Worm (Caenorhabditis elegans) whole organism, young adult: Measurements from ENCODE around the gene kqt-2.

Experiments
- C17E4.6 ChIP-seq: fragments of 200-800 bp; sonication (Bioruptor generic); IDR thresholded peaks from 2 replicates; pipeline ENCODE4 v1.3.6; 2022; ENCODE audit warnings: missing genetic modification reagents, missing genetic modification characterization, missing compliant biosample characterization
- F22D6.2 ChIP-seq: sonication (generic microtip); optimal IDR thresholded peaks from 2 replicates; lab custom pipeline; 2016; ENCODE audit warnings: mild to moderate bottlenecking, missing genetic modification characterization, missing compliant biosample characterization
- K12H6.12 ChIP-seq: fragments of 200-800 bp; sonication (Bioruptor generic); optimal IDR thresholded peaks from 2 replicates; lab custom pipeline; 2018; ENCODE audit warnings: mild to moderate bottlenecking, missing genetic modification characterization, missing compliant biosample characterization
- Y56A3A.18 ChIP-seq: fragments of 200-800 bp; sonication (Bioruptor generic); IDR thresholded peaks from 2 replicates; pipeline ENCODE4 v1.3.6; 2022; ENCODE audit warnings: missing genetic modification reagents, missing genetic modification characterization, missing compliant biosample characterization
- ama-1 ChIP-seq, 3 experiments: fragments of 150-350 bp in 1 of 3; sonication (generic microtip) in 2 of 3; optimal IDR thresholded peaks; 2 replicates each; lab custom pipeline; 2014 to 2018; ENCODE audit warnings: missing biosample characterization in 2 of 3, missing genetic modification characterization in 2 of 3, missing genetic modification reagents in 2 of 3
- athp-1 ChIP-seq: sonication (generic microtip); optimal IDR thresholded peaks from 2 replicates; lab custom pipeline; 2017; ENCODE audit warnings: mild to moderate bottlenecking, missing genetic modification characterization, missing compliant biosample characterization
- efl-1 ChIP-seq: fragments of 150-350 bp; optimal IDR thresholded peaks from 2 replicates; lab custom pipeline; 2014; ENCODE audit warnings: missing biosample characterization, missing genetic modification reagents, missing genetic modification characterization
- lin-35 ChIP-seq, 3 experiments: fragments of 150-350 bp in 2 of 3; sonication (generic microtip) in 1 of 3; optimal IDR thresholded peaks; 2 replicates each; lab custom pipeline; 2014 to 2018; ENCODE audit warnings: missing biosample characterization in 3 of 3, missing genetic modification characterization in 3 of 3, missing genetic modification reagents in 3 of 3
- mxl-1 ChIP-seq: sonication (generic microtip); optimal IDR thresholded peaks from 2 replicates; lab custom pipeline; 2016; ENCODE audit warnings: missing genetic modification characterization, missing compliant biosample characterization
- nfyb-1 ChIP-seq: fragments of 200-800 bp; sonication (Bioruptor generic); IDR thresholded peaks from 2 replicates; pipeline ENCODE4 v1.3.6; 2022; ENCODE audit warnings: missing genetic modification reagents, missing genetic modification characterization, missing compliant biosample characterization
- rpc-1 ChIP-seq, 2 experiments: fragments of 150-350 bp in 1 of 2; sonication (generic microtip) in 1 of 2; optimal IDR thresholded peaks; 2 replicates each; lab custom pipeline; 2014 to 2018; ENCODE audit warnings: missing biosample characterization in 1 of 2, missing genetic modification characterization in 1 of 2, missing genetic modification reagents in 1 of 2, missing genotype in 1 of 2
- snpc-4 ChIP-seq, 5 experiments: fragments of 150-350 bp in 1 of 5; sonication (generic microtip) in 4 of 5; optimal IDR thresholded peaks; 2 replicates each; lab custom pipeline; 2014 to 2018; ENCODE audit warnings: missing genetic modification characterization in 5 of 5, missing biosample characterization in 3 of 5, antibody characterized with exemption in 2 of 5, mild to moderate bottlenecking in 2 of 5, missing compliant biosample characterization in 2 of 5, missing genotype in 2 of 5, moderate library complexity in 2 of 5, missing genetic modification reagents in 1 of 5
- somi-1 ChIP-seq: fragments of 200-800 bp; sonication (Bioruptor generic); optimal IDR thresholded peaks from 2 replicates; lab custom pipeline; 2018; ENCODE audit warnings: mild to moderate bottlenecking, missing genetic modification characterization, missing compliant biosample characterization

DNA sequence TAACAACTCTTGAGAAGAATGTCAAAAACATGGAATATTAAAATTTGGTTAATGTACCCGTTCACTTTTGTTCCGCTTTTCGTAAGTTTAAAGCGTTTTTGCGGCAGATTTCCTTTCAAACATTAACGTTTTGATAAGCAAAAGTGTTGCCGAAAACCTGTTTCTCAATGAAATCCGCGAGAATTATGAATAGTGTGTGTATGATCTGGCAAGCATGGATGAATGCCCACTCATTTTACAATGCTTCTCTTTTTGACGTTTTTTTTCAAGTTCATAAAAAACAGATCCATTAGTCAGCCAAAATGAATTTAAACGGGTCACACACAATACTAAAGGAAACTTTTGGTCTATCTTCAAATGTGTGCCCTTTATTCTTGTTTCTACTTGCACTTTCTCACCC, 37.8 kb upstream of the kqt-2 start:
- TF ChIP-seq rpc-1 (optimal IDR thresholded peaks at IDR 0.05; lab: Kevin White, UChicago): no peak
- TF ChIP-seq rpc-1 (tag; optimal IDR thresholded peaks at IDR 0.05; lab: Kevin White, UChicago): no peak
- TF ChIP-seq ama-1 (optimal IDR thresholded peaks at IDR 0.05; lab: Kevin White, UChicago): no peak
- TF ChIP-seq ama-1 (GFP tag; optimal IDR thresholded peaks at IDR 0.05; lab: Kevin White, UChicago): no peak
- no peak for TF ChIP-seq F22D6.2 (tag; lab: Kevin White, UChicago)
- TF ChIP-seq efl-1: no peak
- TF ChIP-seq athp-1 (tag; lab: Kevin White, UChicago): no peak
- no peak for TF ChIP-seq C17E4.6
- TF ChIP-seq snpc-4 (GFP tag; optimal IDR thresholded peaks at IDR 0.05; lab: Kevin White, UChicago): no peak
- no peak for TF ChIP-seq snpc-4 (tag; optimal IDR thresholded peaks at IDR 0.05; lab: Kevin White, UChicago)
- no peak for TF ChIP-seq K12H6.12 (tag; lab: Kevin White, UChicago)
- TF ChIP-seq mxl-1 (tag; lab: Kevin White, UChicago): no peak
- TF ChIP-seq somi-1 (GFP tag; lab: Kevin White, UChicago): no peak
- TF ChIP-seq lin-35 (GFP tag; optimal IDR thresholded peaks at IDR 0.05; lab: Kevin White, UChicago): no peak
- no peak for TF ChIP-seq Y56A3A.18 (GFP tag; lab: Robert Waterston, UW)
- TF ChIP-seq nfyb-1 (GFP tag; lab: Robert Waterston, UW): no peak
